Worm (Caenorhabditis elegans): ENCODE measurements around the gene msp-65.

DNA sequence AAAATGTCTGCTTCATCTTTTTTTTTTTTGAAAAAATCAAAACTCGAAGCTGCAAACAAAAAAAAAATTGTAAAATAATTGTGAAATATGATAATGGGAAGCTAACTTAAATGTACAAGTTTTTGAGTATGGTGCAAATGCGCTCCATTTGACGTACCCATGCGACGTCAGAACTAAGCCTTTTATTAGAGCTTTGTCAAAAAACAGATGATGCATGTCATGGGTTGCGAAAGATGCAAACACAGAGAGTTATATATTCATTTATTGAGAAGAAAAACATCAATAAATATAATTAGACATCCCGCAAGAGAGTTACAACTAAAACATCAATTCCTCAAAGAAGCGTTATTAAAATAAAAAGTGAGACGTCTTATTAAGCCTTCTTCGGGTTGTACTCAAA, 21.9 kb upstream of the msp-65 start:
- TF ChIP-seq elt-2 (tag; optimal IDR thresholded peaks at IDR 0.05) (no peak), ahr-1 (tag; optimal IDR thresholded peaks at IDR 0.05) (no peak), ztf-16 (tag; optimal IDR thresholded peaks at IDR 0.05) (no peak), tbx-2 (tag; optimal IDR thresholded peaks at IDR 0.05) (no peak), lin-11 (tag; optimal IDR thresholded peaks at IDR 0.05) (no peak), tbx-7 (tag; optimal IDR thresholded peaks at IDR 0.05) (no peak), ceh-6 (GFP tag; optimal IDR thresholded peaks at IDR 0.05) (no peak), ceh-9 (tag; optimal IDR thresholded peaks at IDR 0.05) (no peak), F13H6.1 (tag; optimal IDR thresholded peaks at IDR 0.05) (no peak), ama-1 (optimal IDR thresholded peaks at IDR 0.05) (no peak), pag-3 (tag; optimal IDR thresholded peaks at IDR 0.05; ENCODE audit: borderline replicate concordance) (no peak), pqm-1 (tag; optimal IDR thresholded peaks at IDR 0.05) (no peak)
